Fruit fly (Drosophila melanogaster) whole organism, adult: ENCODE results near the gene CG45105.

Experiments used
- CG14711 ChIP-seq: fragments of 200-800 bp; sonication (Bioruptor generic); optimal IDR thresholded peaks from 2 replicates; lab custom pipeline; 2018; ENCODE audit warnings: missing biosample characterization, mild to moderate bottlenecking, missing genetic modification characterization, moderate library complexity
- CG1620 ChIP-seq: fragments of 200-800 bp; sonication (Bioruptor generic); optimal IDR thresholded peaks from 2 replicates; lab custom pipeline; 2016; ENCODE audit warnings: missing biosample characterization, missing genetic modification characterization
- CG33017 ChIP-seq: fragments of 200-800 bp; sonication (Bioruptor generic); optimal IDR thresholded peaks from 2 replicates; lab custom pipeline; 2018; ENCODE audit warnings: missing biosample characterization, mild to moderate bottlenecking, missing genetic modification characterization, moderate library complexity
- CG5204 ChIP-seq: fragments of 200-800 bp; sonication (Bioruptor generic); optimal IDR thresholded peaks from 2 replicates; lab custom pipeline; 2016; ENCODE audit warnings: missing biosample characterization, missing genetic modification characterization
- kay ChIP-seq: fragments of 200-800 bp; sonication (Bioruptor generic); peaks from one replicate; lab custom pipeline; 2016; ENCODE audit warnings: missing biosample characterization, missing genetic modification characterization, borderline replicate concordance
- pad ChIP-seq: fragments of 200-800 bp; sonication (Bioruptor generic); optimal IDR thresholded peaks from 3 replicates; lab custom pipeline; 2017; ENCODE audit warnings: missing biosample characterization, missing genetic modification characterization, mild to moderate bottlenecking, moderate library complexity, missing genetic modification reagents
- toe ChIP-seq: fragments of 200-800 bp; sonication (Bioruptor generic); optimal IDR thresholded peaks from 2 replicates; lab custom pipeline; 2016; ENCODE audit warnings: missing biosample characterization, missing genetic modification characterization

- TF ChIP-seq kay (GFP tag; lab: Kevin White, UChicago): no peak
- TF ChIP-seq CG5204 (GFP tag; lab: Kevin White, UChicago): no peak
- TF ChIP-seq CG1620 (GFP tag; lab: Kevin White, UChicago): no peak
- TF ChIP-seq CG14711 (tag; lab: Kevin White, UChicago): no peak
- TF ChIP-seq toe (GFP tag; lab: Kevin White, UChicago): no peak
- no peak for TF ChIP-seq pad
- TF ChIP-seq CG33017 (tag; lab: Kevin White, UChicago): no peak
Measured at dm6 chr3R:15950843-15951242, 33.0 kb upstream of the CG45105 start, which contains the start of the genes CG31088 and CG46383.
